Fruit fly (Drosophila melanogaster) whole organism: ENCODE results near the gene AsnRS.
A peak's percentile ranks its signal among the peaks of the same experiment; 100 is the strongest.

Experiments used
- CG8478 ChIP-seq: fragments of >200 bp; optimal IDR thresholded peaks from 2 replicates; lab custom pipeline; 2018; ENCODE audit warnings: inconsistent platforms
- Dll ChIP-seq: fragments of >200 bp; optimal IDR thresholded peaks from 2 replicates; lab custom pipeline; 2017
- EcR ChIP-seq, 2 experiments: fragments of >200 bp; optimal IDR thresholded peaks; 2 replicates each; lab custom pipeline; 2017; ENCODE audit warnings: missing biosample characterization in 2 of 2, missing genetic modification characterization in 2 of 2, missing genetic modification reagents in 2 of 2
- pan ChIP-seq: fragments of >200 bp; optimal IDR thresholded peaks from 2 replicates; lab custom pipeline; 2017
- psq ChIP-seq: fragments of >200 bp; optimal IDR thresholded peaks from 2 replicates; lab custom pipeline; 2017
- usp ChIP-seq: fragments of >200 bp; optimal IDR thresholded peaks from 2 replicates; lab custom pipeline; 2017; ENCODE audit warnings: missing biosample characterization, missing genetic modification characterization, mixed read lengths

Gene AsnRS

dm6 chr2L:19142176-19142870, 10.6 kb upstream of the AsnRS start:
- TF ChIP-seq EcR (GFP tag; optimal IDR thresholded peaks at IDR 0.05; lab: Kevin White, UChicago) (peak; percentile 85), Dll (lab: Kevin White, UChicago) (no peak), psq (lab: Kevin White, UChicago) (no peak), CG8478 (lab: Kevin White, UChicago) (peak; percentile 31)

dm6 chr2L:19141435-19142126, 9.8 kb upstream of the AsnRS start:
- TF ChIP-seq psq (lab: Kevin White, UChicago) (no peak), Dll (lab: Kevin White, UChicago) (peak; percentile 49)

- no peak for TF ChIP-seq EcR (GFP tag; optimal IDR thresholded peaks at IDR 0.05; lab: Kevin White, UChicago)
- no peak for TF ChIP-seq pan (lab: Kevin White, UChicago)
- TF ChIP-seq usp: no peak
- no peak for TF ChIP-seq Dll (lab: Kevin White, UChicago)
- no peak for TF ChIP-seq CG8478 (lab: Kevin White, UChicago)
- no peak for TF ChIP-seq psq (lab: Kevin White, UChicago)
Measured at dm6 chr2L:19140984-19141262, 9.2 kb upstream of the AsnRS start.

dm6 chr2L:19140257-19140983, 8.7 kb upstream of the AsnRS start:
- TF ChIP-seq pan (lab: Kevin White, UChicago): no peak
- no peak for TF ChIP-seq EcR (GFP tag; optimal IDR thresholded peaks at IDR 0.05; lab: Kevin White, UChicago)

- TF ChIP-seq CG8478 (lab: Kevin White, UChicago) (no peak), usp (no peak), pan (lab: Kevin White, UChicago) (no peak), EcR (GFP tag; optimal IDR thresholded peaks at IDR 0.05; lab: Kevin White, UChicago) (no peak), psq (lab: Kevin White, UChicago) (no peak), Dll (lab: Kevin White, UChicago) (no peak)
Measured at dm6 chr2L:19139751-19140150, 8.0 kb upstream of the AsnRS start.

dm6 chr2L:19138361-19139041, 6.7 kb upstream of the AsnRS start:
- TF ChIP-seq psq (lab: Kevin White, UChicago): no peak
- TF ChIP-seq EcR (GFP tag; optimal IDR thresholded peaks at IDR 0.05; lab: Kevin White, UChicago): peak in 1 of 2 experiments; percentile 58
- TF ChIP-seq CG8478 (lab: Kevin White, UChicago): no peak
- no peak for TF ChIP-seq Dll (lab: Kevin White, UChicago)

dm6 chr2L:19137494-19138360, 6.0 kb upstream of the AsnRS start:
- TF ChIP-seq CG8478 (lab: Kevin White, UChicago): no peak
- no peak for TF ChIP-seq Dll (lab: Kevin White, UChicago)
- TF ChIP-seq usp: no peak
- no peak for TF ChIP-seq psq (lab: Kevin White, UChicago)
- no peak for TF ChIP-seq pan (lab: Kevin White, UChicago)
- TF ChIP-seq EcR (GFP tag; optimal IDR thresholded peaks at IDR 0.05; lab: Kevin White, UChicago): no peak

dm6 chr2L:19136735-19137134, 5.0 kb upstream of the AsnRS start:
- no peak for TF ChIP-seq pan (lab: Kevin White, UChicago)

dm6 chr2L:19135955-19136677, 4.4 kb upstream of the AsnRS start:
- TF ChIP-seq Dll (lab: Kevin White, UChicago) (no peak), usp (no peak), EcR (GFP tag; optimal IDR thresholded peaks at IDR 0.05; lab: Kevin White, UChicago) (no peak), pan (lab: Kevin White, UChicago) (no peak)

- no peak for TF ChIP-seq CG8478 (lab: Kevin White, UChicago)
- TF ChIP-seq EcR (GFP tag; optimal IDR thresholded peaks at IDR 0.05; lab: Kevin White, UChicago): no peak
- TF ChIP-seq Dll (lab: Kevin White, UChicago): peak; percentile 69
- TF ChIP-seq psq (lab: Kevin White, UChicago): no peak
- TF ChIP-seq pan (lab: Kevin White, UChicago): no peak
- no peak for TF ChIP-seq usp
Measured at dm6 chr2L:19134814-19135523, 3.2 kb upstream of the AsnRS start, which contains the start of gene Polr1D. Gene Polr1D (minus strand): TSS chr2L:19135233.
